Worm (Caenorhabditis elegans): ENCODE measurements around the gene unc-8.

The unc-8 gene

DNA sequence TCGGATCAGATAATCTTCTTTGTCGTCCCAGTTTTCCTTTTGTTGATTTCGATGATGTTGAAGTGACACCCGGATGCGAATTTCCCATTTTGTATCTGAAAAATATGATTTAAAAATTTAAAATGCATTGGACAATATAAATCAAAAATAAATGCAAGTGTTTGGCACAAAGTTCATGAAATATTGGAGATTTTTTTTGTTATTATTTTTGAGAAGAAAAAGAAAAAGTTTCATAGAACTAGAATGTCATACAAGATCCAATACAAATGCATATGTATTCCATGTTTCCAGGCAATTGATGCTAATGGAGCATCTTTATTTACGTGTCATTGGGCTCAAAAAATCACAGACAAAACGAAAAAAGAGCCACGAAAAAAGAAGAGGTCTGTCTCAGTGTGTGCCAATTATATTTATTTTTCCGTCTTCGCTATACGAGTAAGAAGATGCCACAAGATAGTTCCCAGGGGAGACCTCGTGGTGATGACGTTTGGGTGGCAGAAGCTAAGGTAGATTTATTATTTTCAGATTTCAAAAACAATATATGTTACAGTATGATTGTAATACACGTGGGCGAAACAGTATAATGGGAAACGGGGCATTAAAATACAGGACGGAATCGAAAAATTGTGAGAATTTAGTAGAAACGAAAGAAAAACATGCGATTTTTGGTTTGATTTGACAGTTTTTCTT, 22.6 kb downstream of the unc-8 start, which contains the start of the genes glb-23 and R13A1.1:
TSS of gene glb-23 (minus strand) at position 101 of the 690 bp plus-strand sequence.
TSS of gene R13A1.1 (plus strand) at position 640 of the 690 bp plus-strand sequence.
- TF ChIP-seq sea-1 (GFP tag; conservative IDR thresholded peaks at IDR 0.05) (no peak), hnd-1 (tag; optimal IDR thresholded peaks at IDR 0.05) (no peak), pes-1 (GFP tag; IDR thresholded peaks at IDR 0.05) (no peak), tbx-37 (GFP tag; conservative IDR thresholded peaks at IDR 0.05) (no peak), ets-7 (tag; optimal IDR thresholded peaks at IDR 0.05) (no peak), aly-1 (tag; optimal IDR thresholded peaks at IDR 0.05) (no peak), ama-1 (optimal IDR thresholded peaks at IDR 0.05) (no peak), hmbx-1 (tag; optimal IDR thresholded peaks at IDR 0.05) (no peak), ceh-36 (tag; optimal IDR thresholded peaks at IDR 0.05) (no peak), tbx-11 (GFP tag; IDR thresholded peaks at IDR 0.05) (no peak), scrt-1 (GFP tag; IDR thresholded peaks at IDR 0.05) (no peak), F13C5.2 (tag; optimal IDR thresholded peaks at IDR 0.05) (no peak)

DNA sequence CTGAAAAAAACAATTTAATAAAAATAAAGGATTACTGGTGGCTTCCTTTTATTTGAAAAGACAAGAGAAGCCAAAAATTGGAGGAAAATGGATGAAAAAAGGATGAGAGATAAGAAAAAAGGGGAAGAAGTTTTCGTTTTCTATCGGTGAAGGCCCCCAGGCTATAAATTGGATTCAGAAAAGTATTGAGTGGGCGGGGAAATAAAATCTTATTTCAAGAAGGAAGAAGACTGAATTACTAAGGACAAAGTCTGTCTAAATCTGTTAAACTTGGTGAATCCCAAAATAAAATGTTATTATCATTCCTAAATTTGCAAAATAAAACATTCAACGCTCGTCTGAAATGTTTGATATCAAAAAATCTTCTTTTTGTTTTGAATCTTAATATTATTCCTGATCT, 25.1 kb downstream of the unc-8 start:
- TF ChIP-seq tbx-11 (GFP tag; IDR thresholded peaks at IDR 0.05): no peak
- TF ChIP-seq ets-7 (tag; optimal IDR thresholded peaks at IDR 0.05): no peak
- no peak for TF ChIP-seq hnd-1 (tag; optimal IDR thresholded peaks at IDR 0.05)
- TF ChIP-seq tra-4 (tag; optimal IDR thresholded peaks at IDR 0.05): no peak
- no peak for TF ChIP-seq hmbx-1 (tag; optimal IDR thresholded peaks at IDR 0.05)
- TF ChIP-seq B0310.2 (tag; optimal IDR thresholded peaks at IDR 0.05): no peak
- TF ChIP-seq pes-1 (GFP tag; IDR thresholded peaks at IDR 0.05): no peak

DNA sequence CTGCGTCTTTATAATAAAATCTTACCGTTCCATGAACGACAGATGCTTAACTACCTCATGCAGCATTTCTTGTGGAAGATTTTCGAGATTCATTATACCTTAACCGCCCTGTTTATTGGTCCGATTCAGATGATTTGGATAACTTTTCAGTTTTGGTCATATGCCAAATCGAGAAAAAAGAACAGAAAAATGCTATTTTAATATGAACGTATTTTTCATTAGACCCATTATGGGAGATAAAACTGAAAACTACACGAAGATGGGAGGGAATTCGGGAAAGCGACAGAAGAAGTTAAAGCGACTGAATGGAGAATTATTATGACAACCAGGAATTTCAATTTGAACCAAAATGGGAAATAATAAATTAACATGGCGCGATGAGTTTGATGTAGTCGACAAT, 30.1 kb downstream of the unc-8 start, which contains the start of gene R13A1.10:
TSS of gene R13A1.10 (minus strand) at position 101 of the 400 bp plus-strand sequence.
- no peak for TF ChIP-seq hnd-1 (tag; optimal IDR thresholded peaks at IDR 0.05)
- TF ChIP-seq hmbx-1 (tag; optimal IDR thresholded peaks at IDR 0.05): no peak
- no peak for TF ChIP-seq ets-7 (tag; optimal IDR thresholded peaks at IDR 0.05)
- no peak for TF ChIP-seq tbx-11 (GFP tag; IDR thresholded peaks at IDR 0.05)
- TF ChIP-seq tbx-37 (GFP tag; conservative IDR thresholded peaks at IDR 0.05): no peak
- TF ChIP-seq ama-1 (optimal IDR thresholded peaks at IDR 0.05): no peak
- TF ChIP-seq B0310.2 (tag; optimal IDR thresholded peaks at IDR 0.05): no peak
- TF ChIP-seq flt-1 (GFP tag; IDR thresholded peaks at IDR 0.05): no peak
- no peak for TF ChIP-seq ceh-13 (GFP tag; optimal IDR thresholded peaks at IDR 0.05)
- TF ChIP-seq scrt-1 (GFP tag; IDR thresholded peaks at IDR 0.05): no peak
- no peak for TF ChIP-seq tra-4 (tag; optimal IDR thresholded peaks at IDR 0.05)

DNA sequence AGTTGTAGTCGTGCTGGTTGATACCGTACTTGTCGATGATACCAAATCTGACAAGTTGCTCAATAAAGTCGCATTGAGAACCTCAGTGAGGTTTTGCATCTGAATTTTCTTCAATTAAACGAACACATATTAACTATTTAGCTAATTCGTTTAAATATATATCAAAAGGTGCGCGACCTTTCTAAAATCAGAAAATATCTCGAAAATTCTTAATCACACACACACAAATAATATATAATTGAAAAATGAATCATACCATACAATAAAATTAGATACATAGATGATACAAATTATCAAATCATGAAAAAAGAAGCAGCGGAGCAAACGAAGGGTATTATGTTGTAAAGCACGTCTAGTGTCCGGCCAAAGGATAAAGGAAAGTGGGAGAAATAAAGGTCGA, 31.3 kb downstream of the unc-8 start, which contains the start of gene D2024.5:
TSS of gene D2024.5 (minus strand) at position 101 of the 400 bp plus-strand sequence.
- TF ChIP-seq hmbx-1 (tag; optimal IDR thresholded peaks at IDR 0.05) (no peak), pes-1 (GFP tag; IDR thresholded peaks at IDR 0.05) (no peak), B0310.2 (tag; optimal IDR thresholded peaks at IDR 0.05) (no peak), tbx-37 (GFP tag; conservative IDR thresholded peaks at IDR 0.05) (no peak)

DNA sequence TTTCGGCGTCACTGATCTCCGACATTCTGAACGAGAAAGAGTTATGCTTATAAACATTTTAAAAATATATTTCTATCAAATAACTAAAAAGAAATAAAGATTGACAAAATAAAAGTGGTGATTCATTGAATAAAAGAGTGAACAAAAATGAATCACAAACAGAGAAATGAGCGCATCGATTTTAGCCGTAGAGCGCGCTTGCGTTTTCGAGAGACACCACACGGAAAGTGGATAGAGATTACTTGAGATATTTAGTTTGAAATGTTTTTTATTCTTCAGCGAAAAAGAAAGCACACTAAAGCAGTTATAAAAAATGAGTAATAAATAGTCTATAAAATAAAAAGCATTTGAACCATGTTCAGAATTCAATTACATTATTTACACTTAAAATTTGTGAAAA, 33.2 kb downstream of the unc-8 start, which contains the start of gene cap-1:
TSS of gene cap-1 (minus strand) at position 26 of the 400 bp plus-strand sequence.
- TF ChIP-seq F13C5.2 (tag; optimal IDR thresholded peaks at IDR 0.05) (peak; percentile 36), B0310.2 (tag; optimal IDR thresholded peaks at IDR 0.05) (no peak), scrt-1 (GFP tag; IDR thresholded peaks at IDR 0.05) (no peak), tbx-37 (GFP tag; conservative IDR thresholded peaks at IDR 0.05) (peak; percentile 44; the same call in 1 of the 2 replicates)

DNA sequence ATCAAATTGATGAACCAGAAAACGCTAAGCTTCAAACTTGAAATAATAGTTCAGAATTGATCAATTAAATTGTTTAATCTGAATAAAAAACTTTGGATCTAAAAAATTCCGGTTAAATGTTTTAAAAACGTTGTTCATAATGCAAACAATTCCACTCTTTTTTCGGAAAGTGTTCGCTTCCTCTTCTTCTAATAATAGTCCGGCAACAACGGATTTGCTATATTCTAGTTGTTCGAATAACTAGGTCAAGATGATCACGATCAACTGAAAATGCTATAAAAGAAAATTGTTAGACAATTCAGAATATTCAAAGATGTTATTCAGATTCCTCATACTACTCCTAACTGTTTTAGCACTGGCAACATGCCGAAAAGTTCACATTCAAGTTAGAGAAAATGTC, 34.0 kb downstream of the unc-8 start, which contains the start of gene D2024.4:
TSS of gene D2024.4 (plus strand) at position 301 of the 400 bp plus-strand sequence.
- TF ChIP-seq scrt-1 (GFP tag; IDR thresholded peaks at IDR 0.05): no peak
- no peak for TF ChIP-seq F13C5.2 (tag; optimal IDR thresholded peaks at IDR 0.05)
- no peak for TF ChIP-seq tra-4 (tag; optimal IDR thresholded peaks at IDR 0.05)
- TF ChIP-seq tbx-37 (GFP tag; conservative IDR thresholded peaks at IDR 0.05): no peak

DNA sequence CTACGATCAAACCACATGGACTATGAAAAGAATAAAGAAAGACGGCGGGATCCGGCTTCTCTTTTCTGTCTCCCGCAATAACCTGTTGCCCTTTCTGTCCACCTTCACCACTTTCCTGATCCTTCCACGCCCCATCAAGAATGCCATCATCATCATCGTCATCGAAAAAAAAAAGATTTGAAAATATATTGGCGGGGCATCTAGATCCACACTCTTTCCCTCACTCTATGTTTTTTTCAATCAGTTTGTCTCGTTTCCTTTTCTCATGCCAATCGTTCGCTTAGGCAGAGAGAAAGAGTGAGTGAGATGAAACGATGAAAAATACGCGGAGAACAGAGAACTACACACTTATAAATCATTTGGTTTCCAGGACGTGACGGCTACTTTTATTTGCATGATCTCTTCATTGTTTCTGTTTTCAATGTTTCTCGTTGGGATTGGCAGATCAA, 36.6 kb downstream of the unc-8 start:
- TF ChIP-seq ets-7 (tag; optimal IDR thresholded peaks at IDR 0.05) (no peak), B0310.2 (tag; optimal IDR thresholded peaks at IDR 0.05) (no peak), tbx-11 (GFP tag; IDR thresholded peaks at IDR 0.05) (no peak), ama-1 (optimal IDR thresholded peaks at IDR 0.05) (no peak), hmg-4 (GFP tag; optimal IDR thresholded peaks at IDR 0.05) (no peak), ceh-36 (tag; optimal IDR thresholded peaks at IDR 0.05) (no peak), scrt-1 (GFP tag; IDR thresholded peaks at IDR 0.05) (no peak), hnd-1 (tag; optimal IDR thresholded peaks at IDR 0.05) (no peak), tbx-37 (GFP tag; conservative IDR thresholded peaks at IDR 0.05) (no peak)

DNA sequence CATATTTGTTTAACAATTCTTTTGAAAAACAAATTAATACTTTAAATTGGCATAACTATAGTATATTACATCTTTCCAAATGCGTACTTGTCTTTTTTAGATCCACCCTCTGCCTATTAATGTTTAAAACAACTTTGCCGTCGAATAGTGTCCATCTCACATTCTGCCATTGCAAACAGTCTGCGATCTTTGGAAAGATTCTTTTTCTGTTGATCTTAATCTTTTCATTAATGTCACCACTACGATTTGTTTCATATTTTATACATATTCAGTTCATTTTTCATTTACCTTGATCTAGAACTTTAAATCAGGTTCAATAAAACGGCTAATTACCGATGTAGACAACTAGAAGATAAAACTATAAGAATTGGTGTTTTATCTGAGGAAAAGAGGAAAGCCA, 37.7 kb downstream of the unc-8 start:
- TF ChIP-seq ceh-36 (tag; optimal IDR thresholded peaks at IDR 0.05) (no peak), tra-4 (tag; optimal IDR thresholded peaks at IDR 0.05) (no peak), scrt-1 (GFP tag; IDR thresholded peaks at IDR 0.05) (no peak), pes-1 (GFP tag; IDR thresholded peaks at IDR 0.05) (no peak), flt-1 (GFP tag; IDR thresholded peaks at IDR 0.05) (no peak), B0310.2 (tag; optimal IDR thresholded peaks at IDR 0.05) (no peak), hmbx-1 (tag; optimal IDR thresholded peaks at IDR 0.05) (no peak), ets-7 (tag; optimal IDR thresholded peaks at IDR 0.05) (no peak)
